Fruit fly (Drosophila melanogaster): ENCODE results near the gene CG6830.

DNA sequence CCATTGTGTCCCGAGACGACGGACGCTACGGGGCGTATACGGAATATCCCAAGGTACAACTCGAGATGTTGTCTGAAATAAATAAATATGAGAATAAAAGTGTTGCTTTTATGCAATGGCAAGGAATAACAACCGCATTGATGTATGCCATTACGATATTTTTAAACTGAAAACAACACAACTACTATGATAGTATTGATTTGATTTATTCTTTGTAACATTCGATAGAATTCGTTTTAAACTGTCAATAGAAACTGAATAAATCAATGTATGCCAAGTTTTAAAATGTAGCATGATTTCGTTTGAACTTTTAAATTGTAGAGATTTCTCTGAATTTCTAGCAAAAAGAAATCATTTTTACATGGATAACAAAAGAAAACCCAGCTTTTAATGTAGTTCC, 12.1 kb upstream of the CG6830 start, which contains the start of gene CG14717:
- TF ChIP-seq CG8478 (optimal IDR thresholded peaks at IDR 0.05) (no peak), CTCF (optimal IDR thresholded peaks at IDR 0.05) (no peak)
